Worm (Caenorhabditis elegans): ENCODE results near the gene dpy-7.

DNA sequence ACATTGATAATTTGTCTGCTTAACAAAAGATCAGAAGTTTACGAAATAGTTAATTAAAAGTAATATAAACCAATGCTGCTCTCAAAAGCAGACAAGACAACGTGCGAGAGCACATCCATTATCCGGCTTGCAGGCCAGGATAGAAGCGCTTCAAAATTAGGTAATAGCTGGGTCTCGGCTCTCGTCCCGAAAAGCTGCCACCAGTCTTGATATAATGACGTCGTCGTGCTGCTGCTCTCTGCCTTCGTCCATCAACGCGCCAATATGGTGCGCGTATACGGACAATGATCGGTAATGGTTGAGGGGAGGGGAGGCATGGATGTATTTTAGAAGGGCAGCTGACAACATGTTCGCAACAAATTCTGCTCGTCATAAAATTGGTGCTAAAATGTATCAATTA lies 3.1 kb downstream of the dpy-7 start:
- TF ChIP-seq pqm-1 (tag; optimal IDR thresholded peaks at IDR 0.05) = no peak
- TF ChIP-seq C34B4.2 (tag; optimal IDR thresholded peaks at IDR 0.05) = no peak
- TF ChIP-seq unc-62 (GFP tag; optimal IDR thresholded peaks at IDR 0.05) = no peak
- no peak for TF ChIP-seq ceh-82 (tag; optimal IDR thresholded peaks at IDR 0.05)
- no peak for TF ChIP-seq ama-1 (optimal IDR thresholded peaks at IDR 0.05)
- no peak for TF ChIP-seq mep-1 (tag; optimal IDR thresholded peaks at IDR 0.05)
- TF ChIP-seq lin-39 (tag; optimal IDR thresholded peaks at IDR 0.05) = no peak
- TF ChIP-seq hlh-17 (GFP tag; optimal IDR thresholded peaks at IDR 0.05; ENCODE audit: borderline replicate concordance) = no peak

Data from whole organism, L1 larva.